Fruit fly (Drosophila melanogaster): ENCODE results near the gene CG15185.

CG15185 gene

DNA sequence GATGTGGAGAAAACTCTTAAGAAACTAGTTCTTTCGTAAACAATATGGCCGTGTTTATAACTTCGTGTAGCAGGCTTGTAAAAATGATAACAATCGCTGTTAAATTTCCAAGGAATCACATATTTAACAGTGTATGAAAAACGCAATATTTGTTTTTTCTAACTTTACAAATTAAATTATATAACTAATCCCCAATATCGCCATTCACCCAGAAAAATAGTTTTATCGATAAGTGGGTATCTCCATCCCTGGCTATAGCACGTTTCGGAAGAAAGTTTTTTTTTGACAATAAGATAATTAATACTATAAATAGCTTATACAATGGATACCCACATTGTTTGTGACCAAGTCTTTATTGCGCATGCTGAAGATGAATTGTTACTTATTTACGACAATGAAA lies at the start of gene CG15185:
TSS of gene CG15185 (plus strand) at position 301 of the 400 bp plus-strand sequence.
- TF ChIP-seq CrebA (GFP tag; optimal IDR thresholded peaks at IDR 0.05; ENCODE audit: borderline replicate concordance) (no peak), Hr83 (GFP tag; optimal IDR thresholded peaks at IDR 0.05; ENCODE audit: poor library complexity, severe bottlenecking) (no peak), sv (GFP tag; optimal IDR thresholded peaks at IDR 0.05) (no peak), rgr (GFP tag; optimal IDR thresholded peaks at IDR 0.05) (no peak), Myc (optimal IDR thresholded peaks at IDR 0.05) (no peak), HLH106 (tag; optimal IDR thresholded peaks at IDR 0.05) (no peak)

DNA sequence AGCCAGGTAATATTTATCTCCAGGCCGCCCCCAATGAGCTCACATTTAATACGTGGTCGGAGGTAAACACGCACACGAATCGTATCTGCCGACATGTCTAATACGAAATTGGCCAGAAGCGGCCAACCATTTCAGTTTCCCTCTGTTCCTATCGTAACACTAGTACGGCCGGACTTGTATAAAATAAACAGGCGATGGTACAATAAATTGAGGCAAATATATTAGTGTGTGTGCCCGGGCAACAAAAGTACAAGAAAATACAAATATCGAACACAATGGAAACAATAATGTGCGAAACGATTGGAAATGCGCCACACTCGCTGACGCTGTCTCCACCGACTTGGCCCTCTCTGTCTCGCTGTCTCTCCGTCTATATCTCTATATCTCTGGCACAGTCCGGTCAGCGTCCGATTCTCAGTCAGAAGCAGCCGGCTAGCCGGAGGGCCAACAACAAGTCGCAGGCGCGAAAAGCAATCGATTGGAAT lies 49.4 kb upstream of the CG15185 start, which contains the start of gene CG15186:
TSS of gene CG15186 (plus strand) at position 435 of the 485 bp plus-strand sequence.
- TF ChIP-seq psq (GFP tag; optimal IDR thresholded peaks at IDR 0.05) (no peak), brk (GFP tag; optimal IDR thresholded peaks at IDR 0.05) (no peak), CG9705 (GFP tag; optimal IDR thresholded peaks at IDR 0.05) (no peak), Mio (GFP tag; optimal IDR thresholded peaks at IDR 0.05) (no peak), Vsx2 (GFP tag; optimal IDR thresholded peaks at IDR 0.05; ENCODE audit: partially characterized antibody) (no peak)

dm6 chr3R:6481740-6482443 lies 45.4 kb upstream of the CG15185 start:
- TF ChIP-seq HLH106 (tag; optimal IDR thresholded peaks at IDR 0.05) (no peak), sv (GFP tag; optimal IDR thresholded peaks at IDR 0.05) (no peak), ey (GFP tag; optimal IDR thresholded peaks at IDR 0.05) (no peak), Myc (optimal IDR thresholded peaks at IDR 0.05) (no peak), Dif (GFP tag; optimal IDR thresholded peaks at IDR 0.05; ENCODE audit: partially characterized antibody) (no peak), N (GFP tag; optimal IDR thresholded peaks at IDR 0.05) (no peak), woc (GFP tag; optimal IDR thresholded peaks at IDR 0.05) (no peak), rgr (GFP tag; optimal IDR thresholded peaks at IDR 0.05) (no peak), pan (optimal IDR thresholded peaks at IDR 0.05) (no peak), Abd-B (GFP tag; optimal IDR thresholded peaks at IDR 0.05) (no peak), psq (GFP tag; optimal IDR thresholded peaks at IDR 0.05) (no peak), jim (GFP tag; optimal IDR thresholded peaks at IDR 0.05) (no peak), foxo (GFP tag; optimal IDR thresholded peaks at IDR 0.05) (no peak), CrebA (GFP tag; optimal IDR thresholded peaks at IDR 0.05; ENCODE audit: borderline replicate concordance) (no peak), Hr78 (GFP tag; optimal IDR thresholded peaks at IDR 0.05) (no peak), dl (GFP tag; optimal IDR thresholded peaks at IDR 0.05; ENCODE audit: insufficient read depth in 1 of 2, partially characterized antibody in 2 of 2) (no peak), dmrt93B (GFP tag; optimal IDR thresholded peaks at IDR 0.05) (no peak), dsf (GFP tag; optimal IDR thresholded peaks at IDR 0.05; ENCODE audit: borderline replicate concordance) (no peak), tai (GFP tag; optimal IDR thresholded peaks at IDR 0.05) (no peak)

- TF ChIP-seq Dif (GFP tag; optimal IDR thresholded peaks at IDR 0.05; ENCODE audit: partially characterized antibody) (no peak), CG32264 (GFP tag; optimal IDR thresholded peaks at IDR 0.05) (no peak), dl (GFP tag; optimal IDR thresholded peaks at IDR 0.05; ENCODE audit: insufficient read depth in 1 of 2, partially characterized antibody in 2 of 2) (no peak), N (GFP tag; optimal IDR thresholded peaks at IDR 0.05) (no peak), foxo (GFP tag; optimal IDR thresholded peaks at IDR 0.05) (no peak), rgr (GFP tag; optimal IDR thresholded peaks at IDR 0.05) (no peak), GATAd (GFP tag; optimal IDR thresholded peaks at IDR 0.05) (no peak), dmrt93B (GFP tag; optimal IDR thresholded peaks at IDR 0.05) (no peak), CG9705 (GFP tag; optimal IDR thresholded peaks at IDR 0.05) (no peak), fru (GFP tag; optimal IDR thresholded peaks at IDR 0.05) (no peak)
Measured at dm6 chr3R:6495938-6496337, 31.4 kb upstream of the CG15185 start.

DNA sequence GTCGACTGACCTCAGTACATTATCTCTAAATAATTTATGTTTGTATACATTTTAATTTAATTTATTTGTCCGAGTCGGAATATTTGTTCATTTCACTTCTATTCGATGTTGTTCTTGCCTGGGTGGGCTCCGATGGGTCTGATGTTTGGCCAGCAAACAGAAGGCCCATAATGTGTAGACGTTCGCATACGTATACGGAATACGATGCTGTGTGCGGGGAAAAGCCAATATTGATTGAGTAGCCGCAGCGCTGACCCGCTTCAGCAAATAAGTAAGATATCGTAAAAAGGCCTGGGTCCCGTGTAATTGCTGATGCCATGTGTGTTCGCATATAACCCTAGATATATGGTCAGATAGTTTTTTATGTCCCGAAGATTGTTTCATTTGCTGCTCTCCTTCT lies 22.9 kb upstream of the CG15185 start:
- no peak for TF ChIP-seq brk (GFP tag; optimal IDR thresholded peaks at IDR 0.05)
- TF ChIP-seq Dif (GFP tag; optimal IDR thresholded peaks at IDR 0.05; ENCODE audit: partially characterized antibody), result no peak
- TF ChIP-seq Hnf4 (GFP tag; optimal IDR thresholded peaks at IDR 0.05), result no peak
- no peak for TF ChIP-seq Dfd (GFP tag; optimal IDR thresholded peaks at IDR 0.05)
- no peak for TF ChIP-seq Myc (optimal IDR thresholded peaks at IDR 0.05)
- no peak for TF ChIP-seq sv (GFP tag; optimal IDR thresholded peaks at IDR 0.05)
- TF ChIP-seq dmrt93B (GFP tag; optimal IDR thresholded peaks at IDR 0.05), result no peak
- no peak for TF ChIP-seq psq (GFP tag; optimal IDR thresholded peaks at IDR 0.05)
- TF ChIP-seq woc (GFP tag; optimal IDR thresholded peaks at IDR 0.05), result no peak
- TF ChIP-seq Rel (GFP tag; optimal IDR thresholded peaks at IDR 0.05), result no peak
- no peak for TF ChIP-seq Rel (tag; optimal IDR thresholded peaks at IDR 0.05)
- TF ChIP-seq Mio (GFP tag; optimal IDR thresholded peaks at IDR 0.05), result no peak
- TF ChIP-seq HLH106 (tag; optimal IDR thresholded peaks at IDR 0.05), result no peak
- no peak for TF ChIP-seq Vsx2 (GFP tag; optimal IDR thresholded peaks at IDR 0.05; ENCODE audit: partially characterized antibody)
- TF ChIP-seq CG32264 (GFP tag; optimal IDR thresholded peaks at IDR 0.05), result no peak
